Fruit fly (Drosophila melanogaster) whole organism, embryonic: ENCODE results near the gene CG31675.

Source experiments
- B-H2 ChIP-seq: fragments of 200-800 bp; sonication (Bioruptor generic); optimal IDR thresholded peaks from 2 replicates; lab custom pipeline; 2018; ENCODE audit warnings: missing biosample characterization, mild to moderate bottlenecking, missing genetic modification characterization
- CG10147 ChIP-seq: fragments of 200-800 bp; sonication (Bioruptor generic); optimal IDR thresholded peaks from 2 replicates; lab custom pipeline; 2019; ENCODE audit warnings: missing biosample characterization, mild to moderate bottlenecking, missing genetic modification characterization, moderate library complexity
- CG11696 ChIP-seq: fragments of 200-800 bp; sonication (Bioruptor generic); IDR thresholded peaks from 2 replicates; pipeline ENCODE4 v1.3.6; 2022; ENCODE audit warnings: missing biosample characterization, missing genetic modification characterization
- CG12769 ChIP-seq: fragments of 200-800 bp; sonication (Bioruptor generic); optimal IDR thresholded peaks from 2 replicates; lab custom pipeline; 2019; ENCODE audit warnings: missing biosample characterization, mild to moderate bottlenecking, missing genetic modification characterization, moderate library complexity
- CG17612 ChIP-seq: fragments of 200-800 bp; sonication (Bioruptor generic); IDR thresholded peaks from 2 replicates; pipeline ENCODE4 v1.3.6; 2022; ENCODE audit warnings: missing biosample characterization, missing genetic modification characterization
- CG2712 ChIP-seq: fragments of 200-800 bp; optimal IDR thresholded peaks from 3 replicates; lab custom pipeline; 2019; ENCODE audit warnings: missing biosample characterization, mild to moderate bottlenecking, missing genetic modification characterization, moderate library complexity
- CG2875 ChIP-seq: fragments of 200-800 bp; sonication (Bioruptor generic); optimal IDR thresholded peaks from 2 replicates; lab custom pipeline; 2017; ENCODE audit warnings: missing biosample characterization, mild to moderate bottlenecking, missing genetic modification characterization, missing genetic modification reagents
- CG31365 ChIP-seq: fragments of 200-800 bp; sonication (Bioruptor generic); optimal IDR thresholded peaks from 2 replicates; lab custom pipeline; 2018; ENCODE audit warnings: missing biosample characterization, mild to moderate bottlenecking, missing genetic modification characterization
- CG33557 ChIP-seq: fragments of 200-800 bp; sonication (Bioruptor generic); optimal IDR thresholded peaks from 2 replicates; lab custom pipeline; 2019; ENCODE audit warnings: missing biosample characterization, mild to moderate bottlenecking, missing genetic modification characterization, moderate library complexity
- CG3407 ChIP-seq: fragments of 200-800 bp; sonication (Bioruptor generic); optimal IDR thresholded peaks from 2 replicates; lab custom pipeline; 2018; ENCODE audit warnings: missing biosample characterization, mild to moderate bottlenecking, missing genetic modification characterization
- CG34224 ChIP-seq: fragments of 200-800 bp; sonication (Bioruptor generic); IDR thresholded peaks from 3 replicates; pipeline ENCODE4 v1.3.6; 2022; ENCODE audit warnings: missing biosample characterization, missing genetic modification characterization; ENCODE audit not compliant: partially characterized antibody
- CG3838 ChIP-seq: fragments of 200-800 bp; sonication (Bioruptor generic); optimal IDR thresholded peaks from 3 replicates; lab custom pipeline; 2016; ENCODE audit warnings: missing biosample characterization, missing genetic modification characterization
- CG3847 ChIP-seq: fragments of 200-800 bp; sonication (Bioruptor generic); IDR thresholded peaks from 2 replicates; pipeline ENCODE4 v1.3.6; 2022; ENCODE audit warnings: missing biosample characterization, missing genetic modification characterization
- CG4404 ChIP-seq: fragments of 200-800 bp; sonication (Bioruptor generic); IDR thresholded peaks from 2 replicates; pipeline ENCODE4 v1.3.6; 2022; ENCODE audit warnings: missing biosample characterization, missing genetic modification characterization
- CG4424 ChIP-seq: fragments of 200-800 bp; sonication (Bioruptor generic); optimal IDR thresholded peaks from 3 replicates; lab custom pipeline; 2016; ENCODE audit warnings: missing biosample characterization, missing genetic modification characterization
- CG6689 ChIP-seq: fragments of 200-800 bp; sonication (Bioruptor generic); IDR thresholded peaks from 2 replicates; pipeline ENCODE4 v1.3.6; 2022; ENCODE audit warnings: missing biosample characterization, missing genetic modification characterization
- CG6854 ChIP-seq: fragments of 200-800 bp; sonication (Bioruptor generic); optimal IDR thresholded peaks from 3 replicates; lab custom pipeline; 2017; ENCODE audit warnings: missing biosample characterization, mild to moderate bottlenecking, missing genetic modification characterization
- CG7786 ChIP-seq: fragments of 200-800 bp; sonication (Bioruptor generic); optimal IDR thresholded peaks from 2 replicates; lab custom pipeline; 2016; ENCODE audit warnings: missing biosample characterization, missing genetic modification characterization
- CG9437 ChIP-seq: fragments of 200-800 bp; sonication (Bioruptor generic); optimal IDR thresholded peaks from 2 replicates; lab custom pipeline; 2018; ENCODE audit warnings: missing biosample characterization, mild to moderate bottlenecking, missing genetic modification characterization
- CG9609 ChIP-seq: fragments of 200-800 bp; sonication (Bioruptor generic); optimal IDR thresholded peaks from 3 replicates; lab custom pipeline; 2016; ENCODE audit warnings: missing biosample characterization, missing genetic modification characterization
- CHES-1-like ChIP-seq: fragments of 200-800 bp; sonication (Bioruptor generic); optimal IDR thresholded peaks from 2 replicates; lab custom pipeline; 2016; ENCODE audit warnings: missing biosample characterization, missing genetic modification characterization
- Dek ChIP-seq: fragments of 200-800 bp; sonication (Bioruptor generic); optimal IDR thresholded peaks from 3 replicates; lab custom pipeline; 2019; ENCODE audit warnings: missing biosample characterization, mild to moderate bottlenecking, missing genetic modification characterization, moderate library complexity
- Doc3 ChIP-seq: fragments of 200-800 bp; sonication (Bioruptor generic); IDR thresholded peaks from 3 replicates; pipeline ENCODE4 v1.3.6; 2022; ENCODE audit warnings: missing biosample characterization, missing genetic modification characterization; ENCODE audit not compliant: partially characterized antibody
- Dref ChIP-seq: fragments of 200-800 bp; sonication (Bioruptor generic); IDR thresholded peaks from 2 replicates; pipeline ENCODE4 v1.3.6; 2022; ENCODE audit warnings: missing biosample characterization, missing genetic modification characterization
- MTF-1 ChIP-seq: fragments of 200-800 bp; sonication (Bioruptor generic); optimal IDR thresholded peaks from 2 replicates; lab custom pipeline; 2018; ENCODE audit warnings: missing biosample characterization, mild to moderate bottlenecking, missing genetic modification characterization, borderline replicate concordance
- Myb ChIP-seq: fragments of 200-800 bp; sonication (Bioruptor generic); optimal IDR thresholded peaks from 2 replicates; lab custom pipeline; 2016; ENCODE audit warnings: missing biosample characterization, missing genetic modification characterization
- Nf-YA ChIP-seq: fragments of 200-800 bp; sonication (Bioruptor generic); IDR thresholded peaks from 2 replicates; pipeline ENCODE4 v1.3.6; 2022; ENCODE audit warnings: missing biosample characterization, missing genetic modification characterization
- Nf-YB ChIP-seq: fragments of 200-800 bp; sonication (Bioruptor generic); optimal IDR thresholded peaks from 3 replicates; lab custom pipeline; 2019; ENCODE audit warnings: missing biosample characterization, mild to moderate bottlenecking, missing genetic modification characterization, moderate library complexity
- Sry-δ ChIP-seq: fragments of 200-800 bp; sonication (Bioruptor generic); optimal IDR thresholded peaks from 2 replicates; lab custom pipeline; 2016; ENCODE audit warnings: missing biosample characterization, missing genetic modification characterization
- Ssrp ChIP-seq: fragments of 200-800 bp; sonication (Bioruptor generic); optimal IDR thresholded peaks from 2 replicates; lab custom pipeline; 2018; ENCODE audit warnings: missing biosample characterization, mild to moderate bottlenecking, missing genetic modification characterization, moderate library complexity
- amos ChIP-seq: fragments of 200-800 bp; sonication (Bioruptor generic); IDR thresholded peaks from 2 replicates; pipeline ENCODE4 v1.3.6; 2022; ENCODE audit warnings: missing biosample characterization, missing genetic modification characterization; ENCODE audit not compliant: partially characterized antibody
- ap ChIP-seq: fragments of 200-800 bp; sonication (Bioruptor generic); IDR thresholded peaks from 2 replicates; pipeline ENCODE4 v1.3.6; 2022; ENCODE audit warnings: missing biosample characterization, missing genetic modification characterization
- bbx ChIP-seq: fragments of 200-800 bp; sonication (Bioruptor generic); IDR thresholded peaks from 2 replicates; pipeline ENCODE4 v1.3.6; 2022; ENCODE audit warnings: missing biosample characterization, missing genetic modification characterization; ENCODE audit not compliant: partially characterized antibody
- caup ChIP-seq: fragments of 200-800 bp; sonication (Bioruptor generic); optimal IDR thresholded peaks from 3 replicates; lab custom pipeline; 2017; ENCODE audit warnings: missing biosample characterization, mild to moderate bottlenecking, missing genetic modification characterization, moderate library complexity; ENCODE audit not compliant: severe bottlenecking
- cg ChIP-seq: fragments of 200-800 bp; sonication (Bioruptor generic); optimal IDR thresholded peaks from 3 replicates; lab custom pipeline; 2019; ENCODE audit warnings: missing biosample characterization, mild to moderate bottlenecking, missing genetic modification characterization, moderate library complexity
- disco-r ChIP-seq: fragments of 200-800 bp; sonication (Bioruptor generic); optimal IDR thresholded peaks from 2 replicates; lab custom pipeline; 2016; ENCODE audit warnings: missing biosample characterization, missing genetic modification characterization
- jigr1 ChIP-seq: fragments of 200-800 bp; sonication (Bioruptor generic); IDR thresholded peaks from 3 replicates; pipeline ENCODE4 v1.3.6; 2022; ENCODE audit warnings: missing biosample characterization, missing genetic modification characterization
- lab ChIP-seq: fragments of 200-800 bp; sonication (Bioruptor generic); optimal IDR thresholded peaks from 3 replicates; lab custom pipeline; 2017; ENCODE audit warnings: missing biosample characterization, missing genetic modification characterization, mild to moderate bottlenecking, moderate library complexity, missing genetic modification reagents
- nerfin-1 ChIP-seq: fragments of 200-800 bp; sonication (Bioruptor generic); optimal IDR thresholded peaks from 3 replicates; lab custom pipeline; 2019; ENCODE audit warnings: missing biosample characterization, mild to moderate bottlenecking, missing genetic modification characterization, moderate library complexity
- odd ChIP-seq: fragments of 200-800 bp; sonication (Bioruptor generic); optimal IDR thresholded peaks from 2 replicates; lab custom pipeline; 2017; ENCODE audit warnings: missing biosample characterization, mild to moderate bottlenecking, missing genetic modification characterization
- pnt ChIP-seq: fragments of 200-800 bp; sonication (Bioruptor generic); optimal IDR thresholded peaks from 3 replicates; lab custom pipeline; 2016; ENCODE audit warnings: missing biosample characterization, missing genetic modification characterization
- rib ChIP-seq: fragments of 200-800 bp; sonication (Bioruptor generic); IDR thresholded peaks from 2 replicates; pipeline ENCODE4 v1.3.6; 2022; ENCODE audit warnings: missing biosample characterization, missing genetic modification characterization
- sens ChIP-seq: fragments of 200-800 bp; sonication (Bioruptor generic); peaks from one replicate; lab custom pipeline; 2016; ENCODE audit warnings: missing biosample characterization, missing genetic modification characterization
- shn ChIP-seq: fragments of 200-800 bp; sonication (Bioruptor generic); optimal IDR thresholded peaks from 3 replicates; lab custom pipeline; 2016; ENCODE audit warnings: missing biosample characterization, missing genetic modification characterization
- stwl ChIP-seq: fragments of 200-800 bp; sonication (Bioruptor generic); optimal IDR thresholded peaks from 3 replicates; lab custom pipeline; 2018; ENCODE audit warnings: missing biosample characterization, mild to moderate bottlenecking, missing genetic modification characterization, moderate library complexity
- tio ChIP-seq: fragments of 200-800 bp; sonication (Bioruptor generic); optimal IDR thresholded peaks from 2 replicates; lab custom pipeline; 2017; ENCODE audit warnings: missing biosample characterization, missing genetic modification characterization, inconsistent platforms
- vnd ChIP-seq: fragments of 200-800 bp; sonication (Bioruptor generic); IDR thresholded peaks from 3 replicates; pipeline ENCODE4 v1.3.6; 2022; ENCODE audit warnings: missing biosample characterization, missing genetic modification characterization; ENCODE audit not compliant: partially characterized antibody
- zen ChIP-seq: fragments of 200-800 bp; sonication (Bioruptor generic); optimal IDR thresholded peaks from 3 replicates; lab custom pipeline; 2018; ENCODE audit warnings: missing biosample characterization, mild to moderate bottlenecking, missing genetic modification characterization, moderate library complexity

The CG31675 gene

DNA sequence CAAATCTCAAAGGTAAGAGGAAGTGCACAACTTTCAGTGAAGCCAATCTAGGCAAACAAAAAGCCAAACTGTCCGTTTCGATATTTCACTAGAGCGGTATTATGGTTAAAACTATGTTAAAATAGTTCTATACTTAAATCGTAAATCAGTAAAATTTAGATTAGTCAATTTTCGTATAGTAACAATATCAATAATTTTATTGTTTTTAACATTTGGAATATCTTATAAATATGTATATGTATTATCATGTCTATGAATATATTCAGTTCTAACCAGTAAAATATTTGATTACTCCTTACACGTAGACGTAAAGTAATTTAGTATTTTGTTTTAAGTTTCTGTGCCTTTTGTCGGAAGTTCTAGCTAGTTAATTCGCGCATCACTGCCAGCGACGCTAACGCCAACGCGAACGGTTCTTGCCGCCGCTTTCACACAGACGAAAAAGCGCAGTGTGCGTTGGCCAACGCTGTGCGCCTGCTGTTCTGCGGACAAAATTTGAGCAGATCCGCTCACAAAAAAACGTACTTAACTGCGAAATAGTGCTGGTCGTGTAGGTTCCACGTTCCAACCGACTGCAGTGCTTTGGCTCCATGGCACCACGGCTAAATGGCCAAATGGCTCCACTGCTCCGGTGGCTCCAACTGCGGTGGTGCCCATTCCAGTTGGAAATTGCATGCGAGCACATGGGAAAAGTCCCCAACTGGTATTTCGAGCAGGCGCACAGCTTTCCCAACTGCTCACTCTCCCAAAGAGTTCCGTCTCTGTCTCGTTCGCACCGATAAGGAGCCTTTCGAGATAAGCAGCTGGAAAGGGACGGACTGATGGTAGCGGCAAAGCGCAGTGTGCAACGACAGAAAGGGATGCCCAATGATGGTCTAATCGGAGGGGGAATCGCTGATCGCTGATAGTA is 44.1 kb upstream of the CG31675 start:
- TF ChIP-seq CG3847 (GFP tag; lab: Robert Waterston, UW) (no peak), ap (GFP tag; lab: Robert Waterston, UW) (no peak), pnt (GFP tag; lab: Kevin White, UChicago) (no peak), rib (peak; percentile 82; the same call in 1 of the 2 replicates), CG4424 (GFP tag; lab: Kevin White, UChicago) (peak; percentile 32), cg (GFP tag; lab: Kevin White, UChicago) (peak; percentile 17), CG33557 (GFP tag; lab: Kevin White, UChicago) (no peak), CG31365 (tag; lab: Kevin White, UChicago) (peak; percentile 45), jigr1 (GFP tag; lab: Robert Waterston, UW) (no peak), Nf-YB (GFP tag; lab: Kevin White, UChicago) (no peak), CG2875 (GFP tag; lab: Kevin White, UChicago) (no peak), vnd (GFP tag; lab: Robert Waterston, UW) (peak; percentile 51; the same call in 1 of the 3 replicates), Myb (GFP tag; lab: Kevin White, UChicago) (no peak), nerfin-1 (no peak), CG3407 (no peak), shn (GFP tag; lab: Kevin White, UChicago) (no peak), CG4404 (GFP tag; lab: Robert Waterston, UW) (no peak), Ssrp (peak; percentile 41), CG12769 (peak; percentile 94), bbx (GFP tag; lab: Robert Waterston, UW) (peak; percentile 80), Doc3 (GFP tag; lab: Robert Waterston, UW) (no peak), caup (GFP tag; lab: Kevin White, UChicago) (peak; percentile 1), Dek (tag; lab: Kevin White, UChicago) (no peak), CG7786 (GFP tag; lab: Kevin White, UChicago) (no peak), CG6689 (GFP tag; lab: Robert Waterston, UW) (0 out of 2 replicates have a peak, but pooled peaks have one; percentile 18), Sry-δ (GFP tag; lab: Kevin White, UChicago) (peak; percentile 12), CG11696 (GFP tag; lab: Robert Waterston, UW) (no peak), CHES-1-like (GFP tag; lab: Kevin White, UChicago) (no peak), CG2712 (tag; lab: Kevin White, UChicago) (peak; percentile 25), stwl (peak; percentile 25), CG9609 (GFP tag; lab: Kevin White, UChicago) (no peak), CG9437 (GFP tag; lab: Kevin White, UChicago) (no peak), B-H2 (no peak), CG3838 (no peak), zen (tag; lab: Kevin White, UChicago) (no peak), MTF-1 (GFP tag; lab: Kevin White, UChicago) (peak; percentile 31), disco-r (GFP tag; lab: Kevin White, UChicago) (no peak), tio (GFP tag; lab: Kevin White, UChicago) (peak; percentile 37), CG17612 (no peak), Dref (GFP tag; lab: Robert Waterston, UW) (no peak), CG34224 (GFP tag; lab: Robert Waterston, UW) (0 out of 3 replicates have a peak, but pooled peaks have one; percentile 9), amos (GFP tag; lab: Robert Waterston, UW) (no peak), Nf-YA (GFP tag; lab: Robert Waterston, UW) (no peak), odd (no peak), CG10147 (GFP tag; lab: Kevin White, UChicago) (no peak), lab (GFP tag; lab: Kevin White, UChicago) (peak; percentile 49), sens (peak; percentile 68), CG6854 (GFP tag; lab: Kevin White, UChicago) (no peak)
